Worm (Caenorhabditis elegans) whole organism, L4/young adult: Measurements from ENCODE around the gene Y110A2AL.2.
"Not testable (repeated sequence)": the region's sequence is repeated elsewhere in the genome, so short reads cannot be mapped to it uniquely, and the experiment has no call there.

Experiments used
- W03F9.2 ChIP-seq: fragments of 150-350 bp; optimal IDR thresholded peaks from 2 replicates; lab custom pipeline; 2014; ENCODE audit warnings: missing biosample characterization, missing genetic modification characterization
- dao-5 ChIP-seq: sonication (generic microtip); optimal IDR thresholded peaks from 2 replicates; lab custom pipeline; 2016; ENCODE audit warnings: missing genotype, missing genetic modification characterization, moderate library complexity, missing compliant biosample characterization
- him-1 ChIP-seq: sonication (generic microtip); optimal IDR thresholded peaks from 2 replicates; lab custom pipeline; 2016; ENCODE audit warnings: missing genotype, missing genetic modification reagents, missing genetic modification characterization, missing compliant biosample characterization

Y110A2AL.2 gene

DNA sequence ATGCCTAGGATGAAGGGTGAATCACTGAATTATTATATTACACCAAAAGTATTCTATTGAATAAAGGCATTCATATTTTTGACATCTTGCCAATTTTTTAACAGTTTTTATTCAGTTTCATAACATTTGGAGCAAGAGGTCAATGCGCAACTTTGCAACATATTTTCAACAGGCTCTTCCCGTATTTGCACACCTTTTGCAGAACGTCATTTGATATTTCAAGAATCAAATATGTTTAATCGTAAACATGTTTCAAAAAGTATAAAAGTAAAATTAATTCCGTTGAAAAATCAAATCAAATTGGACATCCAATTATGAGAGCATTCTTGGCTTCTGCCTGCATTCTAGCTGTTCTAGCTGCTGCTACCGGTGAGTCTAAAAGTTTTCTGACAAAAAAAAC is at the start of gene Y110A2AL.2:
Y110A2AL.2 (plus strand) TSS at position 301 of the 400 bp plus-strand sequence.
- TF ChIP-seq W03F9.2 (tag; lab: Kevin White, UChicago) (no peak), him-1 (tag; lab: Kevin White, UChicago) (no peak), dao-5 (tag; lab: Kevin White, UChicago) (no peak)

DNA sequence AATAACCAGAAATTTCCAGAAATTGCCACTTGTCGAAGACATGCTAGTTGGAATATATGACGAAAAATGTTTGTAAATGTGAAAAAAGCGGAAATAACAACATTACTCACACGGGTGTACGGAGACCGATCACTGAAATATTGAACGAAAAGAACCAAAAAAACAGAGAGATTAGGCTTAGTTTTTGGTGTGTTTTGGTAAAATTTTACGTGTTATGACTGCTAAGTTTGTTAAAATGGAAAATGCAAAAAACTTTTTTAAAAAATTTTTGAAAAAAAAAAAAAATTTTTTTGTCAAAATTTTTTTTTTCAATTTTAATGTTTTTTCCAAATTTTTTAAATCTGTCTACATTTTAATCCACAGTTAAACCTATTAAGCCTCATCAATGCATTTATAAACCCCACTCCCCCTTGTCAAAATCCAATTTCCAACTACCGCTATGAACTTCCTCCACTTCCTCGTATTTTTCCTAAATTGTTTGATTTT is 45.3 kb upstream of the Y110A2AL.2 start, which contains the start of the genes fut-4 and K12H6.10:
fut-4 (minus strand) TSS at position 101 of the 486 bp plus-strand sequence.
K12H6.10 (plus strand) TSS at position 436 of the 486 bp plus-strand sequence.
- TF ChIP-seq W03F9.2 (tag; lab: Kevin White, UChicago) (no peak), him-1 (tag; lab: Kevin White, UChicago) (no peak), dao-5 (tag; lab: Kevin White, UChicago) (no peak)

DNA sequence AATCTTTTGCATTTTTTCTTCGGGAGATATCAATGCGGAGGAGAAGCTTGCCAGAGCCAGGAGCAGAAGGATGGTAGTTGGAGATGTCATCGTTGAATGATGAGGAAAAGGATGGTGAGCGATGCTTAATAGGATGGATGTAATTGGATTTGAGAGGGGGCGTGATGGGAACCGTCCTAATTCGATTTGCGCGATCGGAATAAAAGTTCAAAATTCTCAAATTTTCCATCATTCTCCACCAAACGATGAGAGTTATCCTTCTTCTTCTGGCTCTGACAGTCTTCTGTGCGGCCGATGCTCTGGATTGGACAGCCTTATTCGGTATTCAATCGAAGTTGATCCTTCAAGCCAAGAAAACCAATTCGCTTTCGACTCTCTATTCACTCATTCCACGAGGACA is 43.6 kb upstream of the Y110A2AL.2 start, which contains the start of the genes K12H6.4 and K12H6.9:
K12H6.4 (minus strand) TSS at position 101 of the 400 bp plus-strand sequence.
K12H6.9 (plus strand) TSS at position 236 of the 400 bp plus-strand sequence.
- no peak for TF ChIP-seq him-1 (tag; lab: Kevin White, UChicago)

DNA sequence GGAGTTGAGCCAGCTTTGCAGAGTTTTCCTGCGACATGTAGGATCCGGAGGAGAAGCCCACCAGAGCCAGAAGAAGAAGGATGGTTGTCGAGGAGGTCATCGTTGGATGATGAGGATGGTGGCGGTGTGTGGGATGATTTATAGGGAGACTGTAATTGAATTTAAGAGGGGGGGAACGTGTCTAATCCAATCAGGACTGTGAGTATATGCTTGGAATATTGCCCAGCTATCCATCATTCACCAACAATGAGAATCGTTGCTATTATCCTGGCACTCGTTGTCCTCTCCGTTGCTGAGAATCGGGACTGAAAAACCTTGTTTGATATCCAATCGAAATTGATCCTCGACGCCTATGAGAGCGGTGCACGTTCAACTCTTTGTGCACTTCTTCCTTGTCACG is 41.7 kb upstream of the Y110A2AL.2 start, which contains the start of gene K12H6.5:
K12H6.5 (minus strand) TSS at position 101 of the 400 bp plus-strand sequence.
- TF ChIP-seq him-1 (tag; lab: Kevin White, UChicago) (no peak), dao-5 (tag; lab: Kevin White, UChicago) (no peak), W03F9.2 (tag; lab: Kevin White, UChicago) (no peak)

DNA sequence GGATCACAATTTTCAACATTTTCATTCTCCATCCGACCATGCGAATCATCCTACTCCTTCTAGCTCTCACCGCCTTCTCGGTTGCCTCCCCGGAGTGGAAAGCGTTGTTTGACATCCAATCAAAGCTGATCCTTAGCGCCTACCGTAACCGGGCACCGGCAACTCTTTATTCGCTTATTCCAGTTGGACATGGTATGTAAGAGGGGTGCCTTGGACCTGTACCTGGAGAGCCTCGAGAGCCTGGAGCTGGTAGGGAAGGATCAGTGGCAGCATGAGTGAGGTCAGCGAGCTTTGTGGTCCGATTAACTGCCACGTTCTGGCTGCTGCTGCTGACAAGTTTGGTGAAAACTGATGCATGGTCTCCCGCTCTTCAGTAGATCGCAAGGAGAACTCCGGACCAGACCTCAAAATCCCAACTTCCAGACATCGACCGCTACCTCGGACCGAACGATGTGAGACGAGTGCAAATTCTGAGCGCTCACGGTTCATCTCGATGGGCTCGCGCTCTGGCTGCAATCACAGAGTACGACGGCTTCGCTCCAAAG is 39.9 kb upstream of the Y110A2AL.2 start, which contains the start of gene K12H6.8:
K12H6.8 (plus strand) TSS at position 38 of the 545 bp plus-strand sequence.
- TF ChIP-seq W03F9.2 (tag; lab: Kevin White, UChicago), result no peak
- no peak for TF ChIP-seq him-1 (tag; lab: Kevin White, UChicago)
- TF ChIP-seq dao-5 (tag; lab: Kevin White, UChicago), result no peak

DNA sequence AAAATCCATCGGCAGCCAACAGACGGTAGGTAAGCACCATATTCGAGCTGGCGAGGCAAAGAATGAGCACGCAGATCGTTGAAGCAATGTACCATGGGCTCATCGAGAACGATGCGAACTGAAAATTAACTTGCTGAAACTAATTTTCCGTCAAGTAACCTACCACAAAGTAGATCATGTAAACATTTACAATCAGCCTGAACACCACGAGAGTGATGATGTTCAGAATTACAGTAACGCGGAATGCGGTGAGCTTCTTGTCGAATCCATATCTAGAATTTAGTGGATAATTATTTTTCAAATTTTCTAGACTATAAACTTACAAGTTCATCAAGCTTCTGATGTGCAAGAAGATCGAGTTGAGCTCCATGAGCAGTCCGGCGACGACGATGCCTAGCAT is 38.3 kb upstream of the Y110A2AL.2 start:
- no peak for TF ChIP-seq him-1 (tag; lab: Kevin White, UChicago)
- no peak for TF ChIP-seq dao-5 (tag; lab: Kevin White, UChicago)
- no peak for TF ChIP-seq W03F9.2 (tag; lab: Kevin White, UChicago)

DNA sequence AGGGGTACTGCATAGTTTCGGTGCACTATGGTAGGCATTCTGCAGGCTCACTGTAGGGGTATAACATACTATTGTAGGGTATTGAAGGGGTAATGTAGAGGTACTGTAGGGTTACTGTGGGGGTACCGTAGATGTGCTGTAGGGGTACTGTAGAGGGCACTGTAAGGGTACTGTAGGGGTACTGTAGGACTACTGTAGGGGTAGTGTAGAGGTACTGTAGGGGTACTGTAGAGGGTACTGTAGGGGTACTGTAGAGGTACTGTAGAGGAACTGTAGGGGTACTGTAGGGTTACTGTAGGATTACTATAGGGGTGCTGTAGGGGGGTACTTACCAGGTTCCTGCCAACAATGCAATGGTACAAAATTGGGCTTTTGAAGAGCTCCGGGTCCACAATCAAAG is 37.7 kb upstream of the Y110A2AL.2 start:
- TF ChIP-seq W03F9.2 (tag; lab: Kevin White, UChicago) (no peak), dao-5 (tag; lab: Kevin White, UChicago) (no peak), him-1 (tag; lab: Kevin White, UChicago) (no peak)

DNA sequence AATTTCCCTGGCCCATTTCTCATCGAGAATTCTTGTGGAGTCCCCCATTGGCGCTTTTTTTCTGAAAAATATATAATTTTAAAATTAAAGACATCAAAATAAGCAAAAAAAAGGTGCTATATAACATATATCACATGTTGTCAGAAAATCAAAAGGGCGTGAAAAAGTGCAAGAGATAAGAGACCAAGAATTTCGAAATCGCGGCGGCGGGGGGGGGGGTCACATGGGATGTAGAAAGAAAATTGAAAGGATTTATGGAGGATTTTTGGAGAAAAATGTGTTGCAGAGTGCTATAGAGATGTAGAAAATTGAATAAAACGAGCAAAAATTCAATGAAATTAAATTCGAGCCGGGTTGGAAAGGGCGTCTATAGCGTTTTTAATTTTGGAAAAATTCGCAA is 36.6 kb upstream of the Y110A2AL.2 start, which contains the start of gene K12H6.6:
K12H6.6 (minus strand) TSS at position 61 of the 400 bp plus-strand sequence.
- TF ChIP-seq dao-5 (tag; lab: Kevin White, UChicago) (no peak), W03F9.2 (tag; lab: Kevin White, UChicago) (no peak), him-1 (tag; lab: Kevin White, UChicago) (no peak)

DNA sequence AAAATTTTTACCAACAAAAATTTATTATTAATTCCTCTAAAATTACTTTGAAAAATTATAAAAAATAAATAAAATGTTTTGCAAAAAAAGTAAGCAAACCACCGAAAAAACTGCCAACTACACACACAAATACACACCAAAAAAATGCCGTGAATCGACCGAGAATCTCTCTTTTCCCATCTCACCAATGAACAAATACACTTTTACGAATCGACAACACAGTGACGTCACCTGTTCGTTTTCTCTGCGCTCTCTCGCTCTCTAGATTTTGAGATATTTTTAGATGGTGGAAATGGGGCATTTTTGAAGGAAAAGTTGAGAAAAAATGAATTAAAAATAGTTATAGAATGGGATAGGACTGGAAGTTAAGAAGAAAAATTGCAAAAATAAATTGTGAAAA is 35.7 kb upstream of the Y110A2AL.2 start:
- TF ChIP-seq dao-5 (tag; lab: Kevin White, UChicago) (no peak), W03F9.2 (tag; lab: Kevin White, UChicago) (no peak), him-1 (tag; lab: Kevin White, UChicago) (no peak)

DNA sequence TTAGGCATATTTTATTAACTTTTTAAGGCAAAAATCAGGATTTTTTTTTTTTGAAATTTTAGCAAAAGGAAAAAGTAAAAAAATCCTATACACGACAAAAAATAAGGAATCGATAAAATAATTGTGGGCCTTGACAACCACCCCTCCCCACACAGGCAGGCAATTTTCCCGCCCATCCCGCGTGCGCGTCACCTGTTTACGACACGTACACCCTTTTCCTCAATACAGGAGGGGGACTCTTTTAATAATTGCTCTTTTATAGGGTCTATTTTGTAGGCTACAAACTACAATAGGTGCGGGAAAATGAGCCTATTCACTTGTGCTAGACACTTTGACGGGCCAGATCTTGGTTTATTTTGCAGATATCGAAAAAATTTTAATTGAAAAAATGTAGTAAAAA is 35.3 kb upstream of the Y110A2AL.2 start:
- TF ChIP-seq dao-5 (tag; lab: Kevin White, UChicago) (no peak), him-1 (tag; lab: Kevin White, UChicago) (no peak), W03F9.2 (tag; lab: Kevin White, UChicago) (no peak)

DNA sequence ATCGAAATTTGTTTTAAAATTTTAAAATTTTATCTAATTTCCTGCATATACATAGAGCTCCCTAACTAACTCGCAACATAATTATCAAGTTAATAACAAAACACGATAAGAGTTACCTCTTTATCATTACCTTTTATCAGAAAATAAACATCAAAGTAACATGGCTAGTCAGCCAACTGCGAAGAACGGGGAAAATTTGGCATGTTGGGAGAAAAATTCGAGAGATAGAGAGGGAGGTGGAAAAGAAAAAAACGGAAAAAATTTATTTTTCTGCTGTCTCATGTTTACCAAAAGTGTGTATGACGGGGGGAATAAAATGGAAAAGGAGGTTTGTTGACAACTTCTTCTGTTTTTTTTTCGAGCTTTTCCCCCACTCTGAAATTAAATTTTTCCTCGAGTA is 33.7 kb upstream of the Y110A2AL.2 start:
- no peak for TF ChIP-seq dao-5 (tag; lab: Kevin White, UChicago)
- no peak for TF ChIP-seq W03F9.2 (tag; lab: Kevin White, UChicago)

DNA sequence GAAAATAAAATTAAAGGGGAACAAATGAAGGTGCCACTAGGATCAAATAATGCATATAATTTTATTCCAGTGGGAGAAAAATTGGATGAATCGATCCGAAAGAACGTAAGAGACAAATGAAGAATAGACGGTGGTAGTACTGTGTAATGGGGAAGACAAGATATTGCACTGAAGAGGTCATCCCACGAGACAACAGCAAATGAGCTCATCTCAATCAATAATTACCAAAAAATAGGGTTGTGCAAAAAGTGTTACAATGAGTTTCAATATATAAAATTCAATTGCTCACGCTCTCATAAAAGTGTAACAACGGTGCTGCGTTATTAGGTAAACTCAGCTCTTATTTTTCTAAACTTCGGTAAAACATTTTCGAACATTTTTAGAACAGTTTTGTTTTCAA is 30.9 kb upstream of the Y110A2AL.2 start, which contains the start of gene K12H6.7:
K12H6.7 (minus strand) TSS at position 101 of the 400 bp plus-strand sequence.
- TF ChIP-seq him-1 (tag; lab: Kevin White, UChicago) (no peak), dao-5 (tag; lab: Kevin White, UChicago) (no peak), W03F9.2 (tag; lab: Kevin White, UChicago) (no peak)

DNA sequence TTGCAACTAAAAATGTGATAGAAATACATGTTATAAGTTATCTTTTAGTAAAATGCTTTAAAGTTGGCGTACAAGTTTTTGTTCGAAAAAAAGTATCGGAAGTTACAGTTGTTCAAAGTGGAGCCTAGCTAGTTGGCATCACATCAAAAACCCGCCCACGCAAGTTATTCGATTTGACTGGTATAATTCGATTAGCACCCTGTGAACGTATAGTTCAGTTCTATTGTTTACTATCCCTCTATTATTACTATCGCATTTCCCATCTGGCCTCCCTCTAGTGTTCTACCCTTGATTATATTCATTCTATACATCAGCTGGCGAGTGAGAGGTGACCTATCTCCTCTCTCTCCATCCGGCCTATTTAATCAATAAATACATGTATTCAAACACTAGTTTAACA is 28.8 kb upstream of the Y110A2AL.2 start, which contains the start of gene Y110A2AL.4:
Y110A2AL.4 (plus strand) TSS at position 301 of the 400 bp plus-strand sequence.
- TF ChIP-seq him-1, W03F9.2, dao-5 (tag; lab: Kevin White, UChicago): not testable (repeated sequence)
